Worm (Caenorhabditis elegans) whole organism, L4/young adult: ENCODE measurements around the gene Y116A8C.30.

Experiments used
- W03F9.2 ChIP-seq: fragments of 150-350 bp; optimal IDR thresholded peaks from 2 replicates; lab custom pipeline; 2014; ENCODE audit warnings: missing biosample characterization, missing genetic modification characterization
- dao-5 ChIP-seq: sonication (generic microtip); optimal IDR thresholded peaks from 2 replicates; lab custom pipeline; 2016; ENCODE audit warnings: missing genotype, missing genetic modification characterization, moderate library complexity, missing compliant biosample characterization
- him-1 ChIP-seq: sonication (generic microtip); optimal IDR thresholded peaks from 2 replicates; lab custom pipeline; 2016; ENCODE audit warnings: missing genotype, missing genetic modification reagents, missing genetic modification characterization, missing compliant biosample characterization

ce11 chrIV:17121058-17121773 is 17.7 kb upstream of the Y116A8C.30 start:
- TF ChIP-seq W03F9.2 (no peak), dao-5 (tag; lab: Kevin White, UChicago) (no peak), him-1 (tag; lab: Kevin White, UChicago) (no peak)
